Fruit fly (Drosophila melanogaster) whole organism, embryonic: ENCODE data around the gene Eig71Ei.

Experiments
- CG10147 ChIP-seq: fragments of 200-800 bp; sonication (Bioruptor generic); optimal IDR thresholded peaks from 2 replicates; lab custom pipeline; 2019; ENCODE audit warnings: missing biosample characterization, mild to moderate bottlenecking, missing genetic modification characterization, moderate library complexity
- CG17328 ChIP-seq: fragments of 200-800 bp; sonication (Bioruptor generic); IDR thresholded peaks from 2 replicates; pipeline ENCODE4 v1.3.6; 2022; ENCODE audit warnings: missing biosample characterization, missing genetic modification characterization
- CG2889 ChIP-seq: fragments of 200-800 bp; sonication (Bioruptor generic); IDR thresholded peaks from 3 replicates; pipeline ENCODE4 v1.3.6; 2022; ENCODE audit warnings: missing biosample characterization, missing genetic modification characterization
- CG31388 ChIP-seq: fragments of 200-800 bp; sonication (Bioruptor generic); optimal IDR thresholded peaks from 2 replicates; lab custom pipeline; 2016; ENCODE audit warnings: missing biosample characterization, missing genetic modification characterization
- CG3163 ChIP-seq: fragments of 200-800 bp; sonication (Bioruptor generic); optimal IDR thresholded peaks from 3 replicates; lab custom pipeline; 2016; ENCODE audit warnings: missing biosample characterization, missing genetic modification characterization
- CG32767 ChIP-seq: fragments of 200-800 bp; sonication (Bioruptor generic); IDR thresholded peaks from 2 replicates; pipeline ENCODE4 v1.3.6; 2022; ENCODE audit warnings: missing biosample characterization, missing genetic modification characterization
- CG34224 ChIP-seq: fragments of 200-800 bp; sonication (Bioruptor generic); IDR thresholded peaks from 3 replicates; pipeline ENCODE4 v1.3.6; 2022; ENCODE audit warnings: missing biosample characterization, missing genetic modification characterization; ENCODE audit not compliant: partially characterized antibody
- CG42726 ChIP-seq: fragments of 200-800 bp; sonication (Bioruptor generic); IDR thresholded peaks from 2 replicates; pipeline ENCODE4 v1.3.6; 2022; ENCODE audit warnings: missing biosample characterization, missing genetic modification characterization; ENCODE audit not compliant: partially characterized antibody
- CG6791 ChIP-seq: fragments of 200-800 bp; sonication (Bioruptor generic); IDR thresholded peaks from 3 replicates; pipeline ENCODE4 v1.3.6; 2022; ENCODE audit warnings: missing biosample characterization, missing genetic modification characterization; ENCODE audit not compliant: partially characterized antibody
- CG7987 ChIP-seq: fragments of 200-800 bp; sonication (Bioruptor generic); optimal IDR thresholded peaks from 2 replicates; lab custom pipeline; 2018; ENCODE audit warnings: missing biosample characterization, mild to moderate bottlenecking, missing genetic modification characterization, moderate library complexity
- CG8388 ChIP-seq: fragments of 200-800 bp; sonication (Bioruptor generic); optimal IDR thresholded peaks from 2 replicates; lab custom pipeline; 2019; ENCODE audit warnings: missing biosample characterization, mild to moderate bottlenecking, missing genetic modification characterization, moderate library complexity
- CG8478 ChIP-seq: fragments of >200 bp; optimal IDR thresholded peaks from 2 replicates; lab custom pipeline; 2018
- CG9797 ChIP-seq: fragments of 200-800 bp; sonication (Bioruptor generic); optimal IDR thresholded peaks from 3 replicates; lab custom pipeline; 2018; ENCODE audit warnings: missing biosample characterization, mild to moderate bottlenecking, missing genetic modification characterization
- Camta ChIP-seq: fragments of 200-800 bp; sonication (Bioruptor generic); optimal IDR thresholded peaks from 2 replicates; lab custom pipeline; 2016; ENCODE audit warnings: missing biosample characterization, missing genetic modification characterization
- CrebB ChIP-seq: fragments of 200-800 bp; sonication (Bioruptor generic); optimal IDR thresholded peaks from 3 replicates; lab custom pipeline; 2018; ENCODE audit warnings: missing biosample characterization, mild to moderate bottlenecking, missing genetic modification characterization
- D ChIP-seq, 2 experiments: fragments of 200-800 bp in 1 of 2; fragments of >200 bp in 1 of 2; sonication (Bioruptor generic) in 1 of 2; optimal IDR thresholded peaks; 2 replicates in 1 of 2; 3 replicates in 1 of 2; lab custom pipeline; 2017; ENCODE audit warnings: mild to moderate bottlenecking in 1 of 2, missing biosample characterization in 1 of 2, missing genetic modification characterization in 1 of 2, missing genetic modification reagents in 1 of 2
- Dad ChIP-seq: fragments of 200-800 bp; sonication (Bioruptor generic); optimal IDR thresholded peaks from 3 replicates; lab custom pipeline; 2016; ENCODE audit warnings: missing biosample characterization, missing genetic modification characterization
- Dbx ChIP-seq: fragments of 200-800 bp; sonication (Bioruptor generic); IDR thresholded peaks from 3 replicates; pipeline ENCODE4 v1.3.6; 2022; ENCODE audit warnings: missing biosample characterization, missing genetic modification characterization
- Dll ChIP-seq: fragments of 200-800 bp; sonication (Bioruptor generic); IDR thresholded peaks from 4 replicates; pipeline ENCODE4 v1.3.6; 2022; ENCODE audit warnings: missing biosample characterization, missing genetic modification characterization; ENCODE audit not compliant: partially characterized antibody
- Fer1 ChIP-seq: fragments of 200-800 bp; sonication (Bioruptor generic); optimal IDR thresholded peaks from 2 replicates; lab custom pipeline; 2017; ENCODE audit warnings: missing biosample characterization, mild to moderate bottlenecking, missing genetic modification characterization
- Lim3 ChIP-seq: fragments of 200-800 bp; sonication (Bioruptor generic); IDR thresholded peaks from 2 replicates; pipeline ENCODE4 v1.3.6; 2022; ENCODE audit warnings: missing biosample characterization, missing genetic modification characterization
- Meics ChIP-seq: fragments of 200-800 bp; sonication (Bioruptor generic); optimal IDR thresholded peaks from 2 replicates; lab custom pipeline; 2017; ENCODE audit warnings: missing biosample characterization, mild to moderate bottlenecking, missing genetic modification characterization
- Neu2 ChIP-seq: fragments of 200-800 bp; sonication (Bioruptor generic); optimal IDR thresholded peaks from 3 replicates; lab custom pipeline; 2016; ENCODE audit warnings: missing biosample characterization, missing genetic modification characterization, borderline replicate concordance
- Nf-YB ChIP-seq: fragments of 200-800 bp; sonication (Bioruptor generic); optimal IDR thresholded peaks from 3 replicates; lab custom pipeline; 2019; ENCODE audit warnings: missing biosample characterization, mild to moderate bottlenecking, missing genetic modification characterization, moderate library complexity
- Oaz ChIP-seq: fragments of 200-800 bp; sonication (Bioruptor generic); IDR thresholded peaks from 2 replicates; pipeline ENCODE4 v1.3.6; 2022; ENCODE audit warnings: missing biosample characterization, missing genetic modification characterization
- Sry-β ChIP-seq: fragments of 200-800 bp; sonication (Bioruptor generic); optimal IDR thresholded peaks from 2 replicates; lab custom pipeline; 2018; ENCODE audit warnings: missing biosample characterization, mild to moderate bottlenecking, missing genetic modification characterization, moderate library complexity
- Stat92E ChIP-seq, 3 experiments: fragments of >200 bp in 2 of 3; fragments of 200-800 bp in 1 of 3; sonication (Bioruptor generic) in 1 of 3; optimal IDR thresholded peaks; 2 replicates each; lab custom pipeline; 2017 to 2019; ENCODE audit warnings: missing biosample characterization in 3 of 3, missing genetic modification characterization in 3 of 3, mild to moderate bottlenecking in 1 of 3, moderate library complexity in 1 of 3
- ap ChIP-seq: fragments of 200-800 bp; sonication (Bioruptor generic); IDR thresholded peaks from 2 replicates; pipeline ENCODE4 v1.3.6; 2022; ENCODE audit warnings: missing biosample characterization, missing genetic modification characterization
- crol ChIP-seq: fragments of 200-800 bp; sonication (Bioruptor generic); IDR thresholded peaks from 2 replicates; pipeline ENCODE4 v1.3.6; 2022; ENCODE audit warnings: missing biosample characterization, missing genetic modification characterization
- dmrt11E ChIP-seq: fragments of 200-800 bp; sonication (Bioruptor generic); optimal IDR thresholded peaks from 3 replicates; lab custom pipeline; 2018; ENCODE audit warnings: missing biosample characterization, mild to moderate bottlenecking, missing genetic modification characterization, moderate library complexity
- dmrt99B ChIP-seq: fragments of 200-800 bp; sonication (Bioruptor generic); optimal IDR thresholded peaks from 2 replicates; lab custom pipeline; 2018; ENCODE audit warnings: missing biosample characterization, mild to moderate bottlenecking, missing genetic modification characterization, moderate library complexity
- dpn ChIP-seq, 2 experiments: fragments of 200-800 bp; sonication (Bioruptor generic); optimal IDR thresholded peaks; 3 replicates each; lab custom pipeline; 2016; ENCODE audit warnings: missing biosample characterization in 2 of 2, missing genetic modification characterization in 2 of 2
- fu2 ChIP-seq: fragments of 200-800 bp; sonication (Bioruptor generic); optimal IDR thresholded peaks from 2 replicates; lab custom pipeline; 2016; ENCODE audit warnings: missing biosample characterization, missing genetic modification characterization
- h ChIP-seq: fragments of >200 bp; optimal IDR thresholded peaks from 2 replicates; lab custom pipeline; 2017
- inv ChIP-seq: fragments of 200-800 bp; sonication (Bioruptor generic); IDR thresholded peaks from 2 replicates; pipeline ENCODE4 v1.3.6; 2022; ENCODE audit warnings: missing biosample characterization, missing genetic modification characterization; ENCODE audit not compliant: partially characterized antibody
- jing ChIP-seq: fragments of 200-800 bp; sonication (Bioruptor generic); optimal IDR thresholded peaks from 2 replicates; lab custom pipeline; 2018; ENCODE audit warnings: missing biosample characterization, mild to moderate bottlenecking, missing genetic modification characterization
- nom ChIP-seq: fragments of 200-800 bp; sonication (Bioruptor generic); optimal IDR thresholded peaks from 2 replicates; lab custom pipeline; 2017; ENCODE audit warnings: missing biosample characterization, missing genetic modification characterization, mild to moderate bottlenecking, moderate library complexity, missing genetic modification reagents
- oc ChIP-seq: fragments of 200-800 bp; sonication (Bioruptor generic); optimal IDR thresholded peaks from 2 replicates; lab custom pipeline; 2018; ENCODE audit warnings: missing biosample characterization, mild to moderate bottlenecking, missing genetic modification characterization, moderate library complexity
- otp ChIP-seq: fragments of 200-800 bp; sonication (Bioruptor generic); IDR thresholded peaks from 3 replicates; pipeline ENCODE4, ENCODE4 v1.3.6; 2022; ENCODE audit warnings: missing biosample characterization, missing genetic modification characterization
- pan ChIP-seq, 4 experiments: fragments of >200 bp in 3 of 4; fragments of 200-800 bp in 1 of 4; sonication (Bioruptor generic) in 1 of 4; optimal IDR thresholded peaks in 3 of 4; IDR thresholded peaks in 1 of 4; 2 replicates each; pipeline versions ENCODE4 v1.3.6 to Lab custom; 2017 to 2022; ENCODE audit warnings: missing biosample characterization in 2 of 4, missing genetic modification characterization in 2 of 4, mixed read lengths in 1 of 4
- phol ChIP-seq: fragments of 200-800 bp; sonication (Bioruptor generic); optimal IDR thresholded peaks from 3 replicates; lab custom pipeline; 2018; ENCODE audit warnings: missing biosample characterization, mild to moderate bottlenecking, missing genetic modification characterization, moderate library complexity
- scrt ChIP-seq: fragments of 200-800 bp; sonication (Bioruptor generic); optimal IDR thresholded peaks from 2 replicates; lab custom pipeline; 2018; ENCODE audit warnings: missing biosample characterization, mild to moderate bottlenecking, missing genetic modification characterization, moderate library complexity
- sens ChIP-seq: fragments of 200-800 bp; sonication (Bioruptor generic); peaks from one replicate; lab custom pipeline; 2016; ENCODE audit warnings: missing biosample characterization, missing genetic modification characterization
- slou ChIP-seq: fragments of 200-800 bp; sonication (Bioruptor generic); optimal IDR thresholded peaks from 3 replicates; lab custom pipeline; 2016; ENCODE audit warnings: missing biosample characterization, missing genetic modification characterization
- sr ChIP-seq: fragments of 200-800 bp; sonication (Bioruptor generic); IDR thresholded peaks from 3 replicates; pipeline ENCODE4 v1.3.6; 2022; ENCODE audit warnings: missing biosample characterization, missing genetic modification characterization
- tio ChIP-seq: fragments of 200-800 bp; sonication (Bioruptor generic); optimal IDR thresholded peaks from 2 replicates; lab custom pipeline; 2017; ENCODE audit warnings: missing biosample characterization, missing genetic modification characterization, inconsistent platforms
- vvl ChIP-seq: fragments of 200-800 bp; sonication (Bioruptor generic); IDR thresholded peaks from 2 replicates; pipeline ENCODE4 v1.3.6; 2022; ENCODE audit warnings: missing biosample characterization, missing genetic modification characterization
- zen2 ChIP-seq: fragments of 200-800 bp; sonication (Bioruptor generic); IDR thresholded peaks from 3 replicates; pipeline ENCODE4 v1.3.6; 2022; ENCODE audit warnings: missing biosample characterization, missing genetic modification characterization; ENCODE audit not compliant: partially characterized antibody

Gene Eig71Ei

dm6 chr3L:15699626-15700337, 40.3 kb downstream of the Eig71Ei start, which contains the start of gene comm2 (continued):
- TF ChIP-seq Dll (peak; percentile 46; the same call in 1 of the 4 replicates), vvl (peak; percentile 63; the same call in 1 of the 2 replicates), CG10147 (GFP tag; lab: Kevin White, UChicago) (no peak), Stat92E (GFP tag; optimal IDR thresholded peaks at IDR 0.05; lab: Kevin White, UChicago) (peak in 1 of 3 experiments; percentile 9), fu2 (GFP tag; lab: Kevin White, UChicago) (no peak), CG9797 (no peak), inv (peak; percentile 38; the same call in 1 of the 2 replicates), ap (no peak), Fer1 (GFP tag; lab: Kevin White, UChicago) (peak; percentile 2), CrebB (no peak), sens (GFP tag; lab: Kevin White, UChicago) (peak; percentile 68), oc (peak; percentile 52), phol (no peak), slou (GFP tag; lab: Kevin White, UChicago) (no peak), zen2 (GFP tag; lab: Robert Waterston, UW) (peak; percentile 63), nom (peak; percentile 22), CG32767 (GFP tag; lab: Robert Waterston, UW) (peak; percentile 31; the same call in 1 of the 2 replicates), Dbx (0 out of 3 replicates have a peak, but pooled peaks have one; percentile 20), Lim3 (GFP tag; lab: Robert Waterston, UW) (no peak), Nf-YB (GFP tag; lab: Kevin White, UChicago) (no peak), CG3163 (GFP tag; lab: Kevin White, UChicago) (no peak), CG6791 (GFP tag; lab: Robert Waterston, UW) (peak; percentile 60; the same call in 2 of the 3 replicates), scrt (GFP tag; lab: Kevin White, UChicago) (no peak), dpn (GFP tag; optimal IDR thresholded peaks at IDR 0.05; lab: Kevin White, UChicago) (no peak), otp (GFP tag; lab: Robert Waterston, UW) (0 out of 3 replicates have a peak, but pooled peaks have one; percentile 50), CG34224 (peak; percentile 65; the same call in 2 of the 3 replicates), D (optimal IDR thresholded peaks at IDR 0.05; lab: Kevin White, UChicago) (peak; percentile 93), D (GFP tag; optimal IDR thresholded peaks at IDR 0.05; lab: Kevin White, UChicago) (no peak), crol (GFP tag; lab: Robert Waterston, UW) (peak; percentile 13; the same call in 1 of the 2 replicates), tio (GFP tag; lab: Kevin White, UChicago) (no peak), CG17328 (GFP tag; lab: Robert Waterston, UW) (0 out of 2 replicates have a peak, but pooled peaks have one; percentile 30), Dad (GFP tag; lab: Kevin White, UChicago) (peak; percentile 1), pan (optimal IDR thresholded peaks at IDR 0.05; lab: Kevin White, UChicago) (no peak), pan (GFP tag; optimal IDR thresholded peaks at IDR 0.05 in 1 of 2, IDR thresholded peaks at IDR 0.05 in 1 of 2) (no peak), CG2889 (no peak)
- TF ChIP-seq, all 482 proteins: peak for 74

dm6 chr3L:15700338-15700966, 40.9 kb downstream of the Eig71Ei start:
- TF ChIP-seq h (lab: Kevin White, UChicago) = no peak
- no peak for TF ChIP-seq Oaz (GFP tag; lab: Robert Waterston, UW)
- TF ChIP-seq dmrt99B (tag; lab: Kevin White, UChicago) = no peak
- TF ChIP-seq jing (GFP tag; lab: Kevin White, UChicago) = no peak
- TF ChIP-seq CG7987 = no peak
- no peak for TF ChIP-seq CG42726 (GFP tag; lab: Robert Waterston, UW)
- TF ChIP-seq Meics (GFP tag; lab: Kevin White, UChicago) = no peak
- no peak for TF ChIP-seq sr (GFP tag; lab: Robert Waterston, UW)
- TF ChIP-seq Neu2 (GFP tag; lab: Kevin White, UChicago) = peak; percentile 59
- TF ChIP-seq CG8478 (lab: Kevin White, UChicago) = no peak
- TF ChIP-seq Sry-β (GFP tag; lab: Kevin White, UChicago) = no peak
- no peak for TF ChIP-seq CG31388
- TF ChIP-seq Camta (GFP tag; lab: Kevin White, UChicago) = no peak
- peak; percentile 96 for TF ChIP-seq dmrt11E (tag; lab: Kevin White, UChicago)
- peak; percentile 66 for TF ChIP-seq CG8388
